Worm (Caenorhabditis elegans): ENCODE measurements around the gene Y54E2A.4.
A peak's percentile ranks its signal among the peaks of the same experiment; 100 is the strongest.

- TF ChIP-seq nhr-90 (tag; optimal IDR thresholded peaks at IDR 0.05) (no peak), snpc-1.1 (tag; optimal IDR thresholded peaks at IDR 0.05; ENCODE audit: insufficient read depth) (no peak), B0019.2 (GFP tag; conservative IDR thresholded peaks at IDR 0.05) (no peak), unc-62 (GFP tag; optimal IDR thresholded peaks at IDR 0.05) (peak; percentile 1), ZK185.1 (tag; optimal IDR thresholded peaks at IDR 0.05; ENCODE audit: poor library complexity, severe bottlenecking) (no peak), repo-1 (tag; optimal IDR thresholded peaks at IDR 0.05) (no peak), madf-8 (GFP tag; conservative IDR thresholded peaks at IDR 0.05) (no peak), pha-4 (tag; optimal IDR thresholded peaks at IDR 0.05) (no peak), lin-26 (GFP tag; IDR thresholded peaks at IDR 0.05) (no peak), ceh-40 (GFP tag; IDR thresholded peaks at IDR 0.05) (no peak), lin-54 (GFP tag; optimal IDR thresholded peaks at IDR 0.05) (no peak), efl-1 (GFP tag; optimal IDR thresholded peaks at IDR 0.05) (no peak), ztf-25 (GFP tag; IDR thresholded peaks at IDR 0.05) (no peak)
Measured at ce11 chrII:14705956-14706355, 48.5 kb upstream of the Y54E2A.4 start.
